Worm (Caenorhabditis elegans) whole organism, L4/young adult: ENCODE measurements around the gene act-2.

Experiments
- W03F9.2 ChIP-seq: fragments of 150-350 bp; optimal IDR thresholded peaks from 2 replicates; lab custom pipeline; 2014; ENCODE audit warnings: missing biosample characterization, missing genetic modification characterization
- dao-5 ChIP-seq: sonication (generic microtip); optimal IDR thresholded peaks from 2 replicates; lab custom pipeline; 2016; ENCODE audit warnings: missing genotype, missing genetic modification characterization, moderate library complexity, missing compliant biosample characterization
- him-1 ChIP-seq: sonication (generic microtip); optimal IDR thresholded peaks from 2 replicates; lab custom pipeline; 2016; ENCODE audit warnings: missing genotype, missing genetic modification reagents, missing genetic modification characterization, missing compliant biosample characterization

DNA sequence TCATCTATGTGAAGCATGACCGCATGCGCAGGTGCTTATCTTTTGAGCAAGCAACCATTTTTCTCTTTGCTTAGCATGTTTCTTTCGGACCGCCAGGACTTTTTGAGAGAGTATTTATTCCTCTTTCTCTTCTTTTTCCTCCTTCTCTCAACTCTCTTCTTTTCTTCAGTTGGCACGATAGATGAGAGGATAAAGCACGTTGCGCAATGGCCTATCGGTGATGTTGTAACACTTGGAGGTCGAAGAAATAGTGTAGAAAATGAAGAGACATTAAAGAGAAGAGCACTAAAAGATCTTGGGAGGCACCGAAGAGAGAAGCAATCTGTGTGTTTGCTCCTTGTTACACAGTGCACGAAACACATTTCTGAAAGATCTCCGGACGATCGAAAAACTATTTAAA is 5.7 kb upstream of the act-2 start:
- TF ChIP-seq dao-5 (tag; lab: Kevin White, UChicago): no peak
- no peak for TF ChIP-seq him-1 (tag; lab: Kevin White, UChicago)
- TF ChIP-seq W03F9.2 (tag; lab: Kevin White, UChicago): no peak
